Worm (Caenorhabditis elegans) whole organism, young adult: ENCODE measurements around the gene R08C7.11.
A peak's percentile ranks its signal among the peaks of the same experiment; 100 is the strongest.

Experiments
- B0019.2 ChIP-seq: fragments of 200-800 bp; sonication (Bioruptor generic); conservative IDR thresholded peaks from 2 replicates; pipeline ENCODE4 v1.3.6; 2022; ENCODE audit warnings: missing genetic modification reagents, missing genetic modification characterization, missing compliant biosample characterization
- B0261.1 ChIP-seq: sonication (generic microtip); optimal IDR thresholded peaks from 2 replicates; lab custom pipeline; 2016; ENCODE audit warnings: mild to moderate bottlenecking, missing genetic modification characterization, moderate library complexity, missing compliant biosample characterization
- C06A6.2 ChIP-seq: fragments of 200-800 bp; sonication (Bioruptor generic); conservative IDR thresholded peaks from 2 replicates; pipeline ENCODE4 v1.3.6; 2022; ENCODE audit warnings: missing genetic modification characterization, missing compliant biosample characterization
- F33H1.4 ChIP-seq: fragments of 200-800 bp; sonication (Bioruptor generic); IDR thresholded peaks from 2 replicates; pipeline ENCODE4 v1.3.6; 2022; ENCODE audit warnings: missing genetic modification reagents, missing genetic modification characterization, missing compliant biosample characterization
- F39B2.1 ChIP-seq: fragments of 200-800 bp; sonication (Bioruptor generic); IDR thresholded peaks from 2 replicates; pipeline ENCODE4 v1.3.6; 2022; ENCODE audit warnings: missing genetic modification reagents, missing genetic modification characterization, missing compliant biosample characterization
- F49E8.2 ChIP-seq: sonication (generic microtip); optimal IDR thresholded peaks from 3 replicates; lab custom pipeline; 2017; ENCODE audit warnings: missing genetic modification characterization, mild to moderate bottlenecking, missing compliant biosample characterization, antibody characterized with exemption, moderate library complexity; ENCODE audit not compliant: insufficient read depth
- F57C9.4 ChIP-seq: sonication (generic microtip); optimal IDR thresholded peaks from 2 replicates; lab custom pipeline; 2017; ENCODE audit warnings: mild to moderate bottlenecking, missing genetic modification characterization, missing compliant biosample characterization
- K11D2.4 ChIP-seq: fragments of 200-800 bp; sonication (Bioruptor generic); IDR thresholded peaks from 2 replicates; pipeline ENCODE4 v1.3.6; 2022; ENCODE audit warnings: missing genetic modification reagents, missing genetic modification characterization, missing compliant biosample characterization
- T07F8.4 ChIP-seq: sonication (generic microtip); optimal IDR thresholded peaks from 2 replicates; lab custom pipeline; 2016; ENCODE audit warnings: mild to moderate bottlenecking, missing genetic modification characterization, moderate library complexity, missing compliant biosample characterization
- Y53F4B.3 ChIP-seq: fragments of 200-800 bp; sonication (Bioruptor generic); IDR thresholded peaks from 2 replicates; pipeline ENCODE4 v1.3.6; 2022; ENCODE audit warnings: missing genetic modification reagents, missing genetic modification characterization, missing compliant biosample characterization
- Y56A3A.18 ChIP-seq: fragments of 200-800 bp; sonication (Bioruptor generic); IDR thresholded peaks from 2 replicates; pipeline ENCODE4 v1.3.6; 2022; ENCODE audit warnings: missing genetic modification reagents, missing genetic modification characterization, missing compliant biosample characterization
- Y79H2A.3 ChIP-seq: fragments of 200-800 bp; sonication (Bioruptor generic); conservative IDR thresholded peaks from 2 replicates; pipeline ENCODE4 v1.3.6; 2022; ENCODE audit warnings: missing genetic modification reagents, missing genetic modification characterization, missing compliant biosample characterization
- akir-1 ChIP-seq: fragments of 200-800 bp; sonication (Bioruptor generic); optimal IDR thresholded peaks from 2 replicates; lab custom pipeline; 2018; ENCODE audit warnings: mild to moderate bottlenecking, missing genetic modification characterization, moderate library complexity, missing compliant biosample characterization
- ama-1 ChIP-seq, 3 experiments: fragments of 150-350 bp in 1 of 3; sonication (generic microtip) in 2 of 3; optimal IDR thresholded peaks; 2 replicates each; lab custom pipeline; 2014 to 2018; ENCODE audit warnings: missing biosample characterization in 2 of 3, missing genetic modification characterization in 2 of 3, missing genetic modification reagents in 2 of 3
- aptf-2 ChIP-seq: fragments of 200-800 bp; sonication (Bioruptor generic); conservative IDR thresholded peaks from 2 replicates; pipeline ENCODE4 v1.3.6; 2022; ENCODE audit warnings: missing genetic modification reagents, missing genetic modification characterization, missing compliant biosample characterization
- atf-7 ChIP-seq: sonication (generic microtip); optimal IDR thresholded peaks from 2 replicates; lab custom pipeline; 2017; ENCODE audit warnings: mild to moderate bottlenecking, missing genetic modification characterization, missing compliant biosample characterization
- attf-3 ChIP-seq: fragments of 200-800 bp; sonication (Bioruptor generic); conservative IDR thresholded peaks from 2 replicates; pipeline ENCODE4 v1.3.6; 2022; ENCODE audit warnings: missing genetic modification reagents, missing genetic modification characterization, missing compliant biosample characterization
- attf-6 ChIP-seq: fragments of 200-800 bp; sonication (Bioruptor generic); IDR thresholded peaks from 2 replicates; pipeline ENCODE4 v1.3.6; 2022; ENCODE audit warnings: missing genetic modification reagents, missing genetic modification characterization, missing compliant biosample characterization
- ccch-3 ChIP-seq: fragments of 200-800 bp; sonication (Bioruptor generic); optimal IDR thresholded peaks from 2 replicates; lab custom pipeline; 2018; ENCODE audit warnings: mild to moderate bottlenecking, missing genetic modification characterization, missing compliant biosample characterization
- cebp-2 ChIP-seq: fragments of 200-800 bp; sonication (Bioruptor generic); IDR thresholded peaks from 2 replicates; pipeline ENCODE4 v1.3.6; 2022; ENCODE audit warnings: missing genetic modification characterization, missing compliant biosample characterization
- ceh-79 ChIP-seq: sonication (generic microtip); optimal IDR thresholded peaks from 2 replicates; lab custom pipeline; 2017; ENCODE audit warnings: mild to moderate bottlenecking, missing genetic modification characterization, missing compliant biosample characterization
- ceh-91 ChIP-seq: fragments of 200-800 bp; sonication (Bioruptor generic); IDR thresholded peaks from 2 replicates; pipeline ENCODE4 v1.3.6; 2022; ENCODE audit warnings: missing genetic modification reagents, missing genetic modification characterization, missing compliant biosample characterization
- die-1 ChIP-seq: sonication (generic microtip); optimal IDR thresholded peaks from 2 replicates; lab custom pipeline; 2016; ENCODE audit warnings: missing genotype, mild to moderate bottlenecking, missing genetic modification characterization, missing compliant biosample characterization
- dpl-1 ChIP-seq: fragments of 150-350 bp; optimal IDR thresholded peaks from 2 replicates; lab custom pipeline; 2014; ENCODE audit warnings: missing biosample characterization, missing genetic modification reagents, missing genetic modification characterization
- efl-1 ChIP-seq: fragments of 150-350 bp; optimal IDR thresholded peaks from 2 replicates; lab custom pipeline; 2014; ENCODE audit warnings: missing biosample characterization, missing genetic modification reagents, missing genetic modification characterization
- egl-18 ChIP-seq: fragments of 200-800 bp; sonication (Bioruptor generic); IDR thresholded peaks from 2 replicates; pipeline ENCODE4 v1.3.6; 2022; ENCODE audit warnings: missing genetic modification reagents, missing genetic modification characterization, missing compliant biosample characterization
- fkh-3 ChIP-seq: sonication (generic microtip); optimal IDR thresholded peaks from 2 replicates; lab custom pipeline; 2016; ENCODE audit warnings: mild to moderate bottlenecking, missing genetic modification characterization, missing compliant biosample characterization
- hlh-12 ChIP-seq: sonication (generic microtip); optimal IDR thresholded peaks from 2 replicates; lab custom pipeline; 2016; ENCODE audit warnings: missing genetic modification characterization, missing compliant biosample characterization
- hlh-26 ChIP-seq: fragments of 200-800 bp; sonication (Bioruptor generic); conservative IDR thresholded peaks from 2 replicates; pipeline ENCODE4 v1.3.6; 2022; ENCODE audit warnings: missing genetic modification reagents, missing genetic modification characterization, missing compliant biosample characterization
- lag-1 ChIP-seq: fragments of 200-800 bp; sonication (Bioruptor generic); IDR thresholded peaks from 2 replicates; pipeline ENCODE4 v1.3.6; 2022; ENCODE audit warnings: missing genetic modification reagents, missing genetic modification characterization, missing compliant biosample characterization
- let-607 ChIP-seq, 2 experiments: fragments of 200-800 bp in 1 of 2; sonication (Bioruptor generic) in 1 of 2; sonication (generic microtip) in 1 of 2; optimal IDR thresholded peaks; 2 replicates each; lab custom pipeline; 2016 to 2018; ENCODE audit warnings: mild to moderate bottlenecking in 2 of 2, missing compliant biosample characterization in 2 of 2, missing genetic modification characterization in 2 of 2, moderate library complexity in 2 of 2, missing genotype in 1 of 2
- lin-35 ChIP-seq, 3 experiments: fragments of 150-350 bp in 2 of 3; sonication (generic microtip) in 1 of 3; optimal IDR thresholded peaks; 2 replicates each; lab custom pipeline; 2014 to 2018; ENCODE audit warnings: missing biosample characterization in 3 of 3, missing genetic modification characterization in 3 of 3, missing genetic modification reagents in 3 of 3
- lin-40 ChIP-seq: sonication (generic microtip); optimal IDR thresholded peaks from 2 replicates; lab custom pipeline; 2016; ENCODE audit warnings: missing genetic modification characterization, mild to moderate bottlenecking, missing compliant biosample characterization, missing genotype, missing genetic modification reagents
- lir-1 ChIP-seq: fragments of 200-800 bp; sonication (Bioruptor generic); conservative IDR thresholded peaks from 2 replicates; pipeline ENCODE4 v1.3.6; 2022; ENCODE audit warnings: missing genetic modification reagents, missing genetic modification characterization, missing compliant biosample characterization
- madf-10 ChIP-seq: sonication (generic microtip); optimal IDR thresholded peaks from 2 replicates; lab custom pipeline; 2016; ENCODE audit warnings: mild to moderate bottlenecking, missing genetic modification characterization, missing compliant biosample characterization
- madf-6 ChIP-seq: fragments of 200-800 bp; sonication (Bioruptor generic); IDR thresholded peaks from 2 replicates; pipeline ENCODE4 v1.3.6; 2022; ENCODE audit warnings: missing genetic modification reagents, missing genetic modification characterization, missing compliant biosample characterization
- mcd-1 ChIP-seq: fragments of 200-800 bp; sonication (Bioruptor generic); IDR thresholded peaks from 2 replicates; pipeline ENCODE4 v1.3.6; 2022; ENCODE audit warnings: missing genetic modification reagents, missing genetic modification characterization, missing compliant biosample characterization
- mel-28 ChIP-seq: sonication (generic microtip); optimal IDR thresholded peaks from 2 replicates; lab custom pipeline; 2016; ENCODE audit warnings: borderline replicate concordance, mild to moderate bottlenecking, missing genetic modification characterization, missing compliant biosample characterization
- nfya-2 ChIP-seq: fragments of 200-800 bp; sonication (Bioruptor generic); IDR thresholded peaks from 2 replicates; pipeline ENCODE4 v1.3.6; 2022; ENCODE audit warnings: missing genetic modification reagents, missing genetic modification characterization, missing compliant biosample characterization
- nhr-120 ChIP-seq: fragments of 200-800 bp; sonication (Bioruptor generic); IDR thresholded peaks from 2 replicates; pipeline ENCODE4 v1.3.6; 2022; ENCODE audit warnings: missing genetic modification characterization, missing compliant biosample characterization
- nhr-179 ChIP-seq: sonication (generic microtip); optimal IDR thresholded peaks from 2 replicates; lab custom pipeline; 2016; ENCODE audit warnings: mild to moderate bottlenecking, missing genetic modification characterization, missing compliant biosample characterization
- nhr-90 ChIP-seq: sonication (generic microtip); optimal IDR thresholded peaks from 2 replicates; lab custom pipeline; 2016; ENCODE audit warnings: missing genotype, mild to moderate bottlenecking, missing genetic modification characterization, missing compliant biosample characterization
- pbrm-1 ChIP-seq: fragments of 200-800 bp; sonication (Bioruptor generic); IDR thresholded peaks from 2 replicates; pipeline ENCODE4 v1.3.6; 2022; ENCODE audit warnings: missing genetic modification reagents, missing genetic modification characterization, missing compliant biosample characterization
- rpc-1 ChIP-seq, 2 experiments: fragments of 150-350 bp in 1 of 2; sonication (generic microtip) in 1 of 2; optimal IDR thresholded peaks; 2 replicates each; lab custom pipeline; 2014 to 2018; ENCODE audit warnings: missing biosample characterization in 1 of 2, missing genetic modification characterization in 1 of 2, missing genetic modification reagents in 1 of 2, missing genotype in 1 of 2
- snpc-1.1 ChIP-seq: sonication (generic microtip); optimal IDR thresholded peaks from 2 replicates; lab custom pipeline; 2017; ENCODE audit warnings: missing genetic modification characterization, mild to moderate bottlenecking, missing compliant biosample characterization, antibody characterized with exemption, moderate library complexity, missing genotype, missing genetic modification reagents; ENCODE audit not compliant: insufficient read depth
- somi-1 ChIP-seq: fragments of 200-800 bp; sonication (Bioruptor generic); optimal IDR thresholded peaks from 2 replicates; lab custom pipeline; 2018; ENCODE audit warnings: mild to moderate bottlenecking, missing genetic modification characterization, missing compliant biosample characterization
- ztf-22 ChIP-seq: fragments of 200-800 bp; sonication (Bioruptor generic); optimal IDR thresholded peaks from 2 replicates; lab custom pipeline; 2018; ENCODE audit warnings: mild to moderate bottlenecking, missing genetic modification characterization, moderate library complexity, missing compliant biosample characterization
- ztf-6 ChIP-seq: fragments of 200-800 bp; sonication (Bioruptor generic); IDR thresholded peaks from 2 replicates; pipeline ENCODE4 v1.3.6; 2022; ENCODE audit warnings: missing genetic modification reagents, missing genetic modification characterization, missing compliant biosample characterization

The R08C7.11 gene

ce11 chrIV:4449843-4450242, 4.9 kb downstream of the R08C7.11 start (continued):
- no peak for TF ChIP-seq lag-1 (GFP tag; lab: Robert Waterston, UW)
- TF ChIP-seq ceh-91 (GFP tag; lab: Robert Waterston, UW), result peak; percentile 22
- TF ChIP-seq Y79H2A.3 (GFP tag; lab: Robert Waterston, UW), result peak; percentile 40; the same call in 1 of the 2 replicates
- TF ChIP-seq aptf-2 (GFP tag; lab: Robert Waterston, UW), result no peak
- no peak for TF ChIP-seq somi-1 (GFP tag; lab: Kevin White, UChicago)
- TF ChIP-seq ztf-22 (GFP tag; lab: Kevin White, UChicago), result no peak
- no peak for TF ChIP-seq mel-28
- no peak for TF ChIP-seq akir-1 (GFP tag; lab: Kevin White, UChicago)
- peak; percentile 64 for TF ChIP-seq madf-10 (tag; lab: Kevin White, UChicago)
- TF ChIP-seq F57C9.4 (tag; lab: Kevin White, UChicago), result no peak
- no peak for TF ChIP-seq hlh-12 (tag; lab: Kevin White, UChicago)
- peak; percentile 49 for TF ChIP-seq ama-1 (optimal IDR thresholded peaks at IDR 0.05; lab: Kevin White, UChicago)
- TF ChIP-seq ama-1 (GFP tag; optimal IDR thresholded peaks at IDR 0.05; lab: Kevin White, UChicago), result no peak
- TF ChIP-seq die-1 (tag; lab: Kevin White, UChicago), result peak; percentile 18
- no peak for TF ChIP-seq let-607 (tag; optimal IDR thresholded peaks at IDR 0.05; lab: Kevin White, UChicago)
- TF ChIP-seq B0261.1 (tag; lab: Kevin White, UChicago), result no peak
- no peak; the same call in 1 of the 2 replicates for TF ChIP-seq attf-6 (GFP tag; lab: Robert Waterston, UW)
- TF ChIP-seq attf-3, result 0 out of 2 replicates have a peak, but pooled peaks have one; percentile 9
- peak; percentile 6 for TF ChIP-seq fkh-3 (tag; lab: Kevin White, UChicago)
- no peak for TF ChIP-seq snpc-1.1 (tag; lab: Kevin White, UChicago)
- TF ChIP-seq pbrm-1 (GFP tag; lab: Robert Waterston, UW), result 0 out of 2 replicates have a peak, but pooled peaks have one; percentile 40
- TF ChIP-seq Y56A3A.18 (GFP tag; lab: Robert Waterston, UW), result no peak
- TF ChIP-seq lin-35 (GFP tag; optimal IDR thresholded peaks at IDR 0.05; lab: Kevin White, UChicago), result peak in 1 of 3 experiments; percentile 50
- no peak for TF ChIP-seq ccch-3 (GFP tag; lab: Kevin White, UChicago)
- no peak for TF ChIP-seq C06A6.2 (GFP tag; lab: Robert Waterston, UW)
- TF ChIP-seq mcd-1 (GFP tag; lab: Robert Waterston, UW), result peak; percentile 38; the same call in 1 of the 2 replicates
- no peak for TF ChIP-seq ceh-79
- no peak for TF ChIP-seq dpl-1 (GFP tag; lab: Kevin White, UChicago)
- no peak for TF ChIP-seq nhr-179 (tag; lab: Kevin White, UChicago)
- no peak for TF ChIP-seq ztf-6
- TF ChIP-seq nfya-2 (GFP tag; lab: Robert Waterston, UW), result no peak
- no peak for TF ChIP-seq rpc-1 (optimal IDR thresholded peaks at IDR 0.05; lab: Kevin White, UChicago)
- TF ChIP-seq rpc-1 (tag; optimal IDR thresholded peaks at IDR 0.05; lab: Kevin White, UChicago), result no peak
- no peak for TF ChIP-seq B0019.2 (GFP tag; lab: Robert Waterston, UW)
- TF ChIP-seq F39B2.1 (GFP tag; lab: Robert Waterston, UW), result no peak
- TF ChIP-seq cebp-2, result no peak
- no peak for TF ChIP-seq lir-1
- no peak for TF ChIP-seq efl-1
- no peak for TF ChIP-seq hlh-26 (GFP tag; lab: Robert Waterston, UW)
- TF ChIP-seq nhr-120 (GFP tag; lab: Robert Waterston, UW), result no peak
- peak; percentile 41 for TF ChIP-seq F49E8.2
- peak; percentile 39 for TF ChIP-seq F33H1.4
- peak; percentile 52 for TF ChIP-seq lin-40 (tag; lab: Kevin White, UChicago)
- TF ChIP-seq Y53F4B.3 (GFP tag; lab: Robert Waterston, UW), result no peak
- TF ChIP-seq egl-18 (GFP tag; lab: Robert Waterston, UW), result no peak
- TF ChIP-seq madf-6 (GFP tag; lab: Robert Waterston, UW), result peak; percentile 46; the same call in 1 of the 2 replicates
- TF ChIP-seq T07F8.4, result no peak
- peak; percentile 47 for TF ChIP-seq nhr-90 (tag; lab: Kevin White, UChicago)
- TF ChIP-seq K11D2.4, result no peak
- peak; percentile 49 for TF ChIP-seq atf-7 (tag; lab: Kevin White, UChicago)
